Fruit fly (Drosophila melanogaster): Measurements from ENCODE around the gene CG45095.

Gene CG45095

DNA sequence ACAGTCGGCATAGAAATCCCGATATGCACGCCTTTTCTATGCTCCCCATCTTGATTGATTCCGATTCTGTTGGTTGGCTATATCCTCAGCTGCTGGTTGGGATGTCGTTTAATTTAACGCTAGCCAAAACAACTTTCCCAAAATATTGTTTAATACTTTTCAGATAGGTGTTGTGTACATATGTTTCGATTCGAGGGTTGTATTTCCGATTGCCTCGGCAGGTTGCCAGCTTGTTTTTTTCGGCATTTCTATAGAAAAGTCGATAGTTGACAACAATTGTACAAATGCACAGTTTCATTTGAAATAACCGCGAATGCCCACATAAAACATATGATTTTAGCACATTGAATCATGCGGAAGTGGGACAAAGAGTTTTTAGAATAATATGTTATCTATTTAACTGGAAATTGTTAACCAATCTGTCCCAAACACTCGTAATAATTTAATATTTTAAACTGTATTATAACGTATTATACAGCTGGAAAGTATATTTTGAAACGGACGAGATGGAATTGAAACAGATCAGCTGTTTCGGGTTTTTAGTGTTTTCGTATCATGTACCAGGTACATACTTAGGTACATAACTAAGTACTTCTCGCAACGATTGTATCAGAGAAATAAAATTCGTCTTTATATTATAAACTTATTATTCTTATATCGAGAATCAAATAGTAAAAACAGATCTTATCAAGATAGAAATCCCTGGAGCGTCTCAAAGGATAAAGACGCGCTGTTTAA is 47.7 kb upstream of the CG45095 start, which contains the start of gene CG31109 (continued):
- TF ChIP-seq Hmr (GFP tag; optimal IDR thresholded peaks at IDR 0.05) = peak; percentile 19
- TF ChIP-seq CG6175 (GFP tag; IDR thresholded peaks at IDR 0.05) = no peak
- peak; percentile 28 for TF ChIP-seq zfh2 (GFP tag; optimal IDR thresholded peaks at IDR 0.05)
- no peak for TF ChIP-seq Hr78 (GFP tag; optimal IDR thresholded peaks at IDR 0.05)
- TF ChIP-seq pfk (GFP tag; optimal IDR thresholded peaks at IDR 0.05) = peak; percentile 94
- peak; percentile 3 for TF ChIP-seq CG7786 (GFP tag; optimal IDR thresholded peaks at IDR 0.05)
- peak; percentile 59 for TF ChIP-seq Bgb (GFP tag; IDR thresholded peaks at IDR 0.05; ENCODE audit: partially characterized antibody)
- TF ChIP-seq CG9215 (GFP tag; IDR thresholded peaks at IDR 0.05) = no peak
- 0 out of 3 replicates have a peak, but pooled peaks have one; percentile 34 for TF ChIP-seq Doc3 (GFP tag; IDR thresholded peaks at IDR 0.05; ENCODE audit: partially characterized antibody)
- peak; percentile 56; the same call in 2 of the 3 replicates for TF ChIP-seq CG16813 (GFP tag; IDR thresholded peaks at IDR 0.05; ENCODE audit: partially characterized antibody)
- peak; percentile 36 for TF ChIP-seq gfzf (GFP tag; optimal IDR thresholded peaks at IDR 0.05)
- peak; percentile 7 for TF ChIP-seq Fer1 (GFP tag; optimal IDR thresholded peaks at IDR 0.05)
- TF ChIP-seq so (GFP tag; IDR thresholded peaks at IDR 0.05) = no peak
- TF ChIP-seq tgo (GFP tag; IDR thresholded peaks at IDR 0.05) = no peak
- TF ChIP-seq usp (GFP tag; optimal IDR thresholded peaks at IDR 0.05) = no peak
- TF ChIP-seq CHES-1-like (GFP tag; optimal IDR thresholded peaks at IDR 0.05) = peak; percentile 50
- TF ChIP-seq Ets97D (GFP tag; optimal IDR thresholded peaks at IDR 0.05) = peak; percentile 74
- peak; percentile 34 for TF ChIP-seq NC2β (GFP tag; optimal IDR thresholded peaks at IDR 0.05)
- peak; percentile 40 for TF ChIP-seq phol (tag; optimal IDR thresholded peaks at IDR 0.05)
- TF ChIP-seq CG43689 (GFP tag; IDR thresholded peaks at IDR 0.05) = no peak
- peak; percentile 35 for TF ChIP-seq tin (GFP tag; optimal IDR thresholded peaks at IDR 0.05)
- TF ChIP-seq row (GFP tag; IDR thresholded peaks at IDR 0.05) = peak; percentile 70
- peak; percentile 5 for TF ChIP-seq CG8388 (GFP tag; optimal IDR thresholded peaks at IDR 0.05)
- TF ChIP-seq gcm (GFP tag; optimal IDR thresholded peaks at IDR 0.05) = no peak
- peak; percentile 50 for TF ChIP-seq CG10267 (tag; optimal IDR thresholded peaks at IDR 0.05)
- TF ChIP-seq fd64A (GFP tag; optimal IDR thresholded peaks at IDR 0.05) = no peak
- TF ChIP-seq CG6813 (GFP tag; optimal IDR thresholded peaks at IDR 0.05) = no peak
- TF ChIP-seq slou (GFP tag; optimal IDR thresholded peaks at IDR 0.05) = no peak
- TF ChIP-seq Poxn (GFP tag; IDR thresholded peaks at IDR 0.05) = no peak
- peak; percentile 48; the same call in 1 of the 3 replicates for TF ChIP-seq CG34422 (GFP tag; IDR thresholded peaks at IDR 0.05)
- no peak for TF ChIP-seq ato (GFP tag; IDR thresholded peaks at IDR 0.05; ENCODE audit: partially characterized antibody)
- TF ChIP-seq CG15514 (GFP tag; optimal IDR thresholded peaks at IDR 0.05) = peak; percentile 62
- peak; percentile 91 for TF ChIP-seq CG1603 (tag; optimal IDR thresholded peaks at IDR 0.05)
- no peak for TF ChIP-seq slp2 (GFP tag; optimal IDR thresholded peaks at IDR 0.05)
- no peak for TF ChIP-seq CG6683 (GFP tag; optimal IDR thresholded peaks at IDR 0.05)
- no peak for TF ChIP-seq CG1792 (GFP tag; optimal IDR thresholded peaks at IDR 0.05)
- no peak for TF ChIP-seq CG15011 (GFP tag; optimal IDR thresholded peaks at IDR 0.05)
- TF ChIP-seq Ssrp (tag; optimal IDR thresholded peaks at IDR 0.05) = no peak
- no peak for TF ChIP-seq ranshi (GFP tag; IDR thresholded peaks at IDR 0.05)
- TF ChIP-seq tup (GFP tag; optimal IDR thresholded peaks at IDR 0.05) = no peak
- no peak for TF ChIP-seq wdn (GFP tag; IDR thresholded peaks at IDR 0.05)
- TF ChIP-seq Lhr (GFP tag; optimal IDR thresholded peaks at IDR 0.05) = peak; percentile 31
- TF ChIP-seq HmgZ (tag; optimal IDR thresholded peaks at IDR 0.05) = peak; percentile 66
- no peak for TF ChIP-seq CG1233 (GFP tag; optimal IDR thresholded peaks at IDR 0.05)
- TF ChIP-seq MESR4 (GFP tag; optimal IDR thresholded peaks at IDR 0.05) = peak; percentile 79
- peak; percentile 39; the same call in 1 of the 2 replicates for TF ChIP-seq sna (GFP tag; IDR thresholded peaks at IDR 0.05; ENCODE audit: partially characterized antibody)
- 0 out of 2 replicates have a peak, but pooled peaks have one; percentile 8 for TF ChIP-seq Xrp1 (GFP tag; IDR thresholded peaks at IDR 0.05)
- no peak for TF ChIP-seq Trl (optimal IDR thresholded peaks at IDR 0.05)
- peak; percentile 33 for TF ChIP-seq Trl (GFP tag; optimal IDR thresholded peaks at IDR 0.05)

All from whole organism, embryonic.